Fruit fly (Drosophila melanogaster) whole organism, embryonic: ENCODE results near the gene SIFaR.

Source experiments
- Antp ChIP-seq: fragments of 200-800 bp; sonication (Bioruptor generic); optimal IDR thresholded peaks from 3 replicates; lab custom pipeline; 2016; ENCODE audit warnings: missing biosample characterization, missing genetic modification characterization
- CG10462 ChIP-seq: fragments of 200-800 bp; sonication (Bioruptor generic); optimal IDR thresholded peaks from 2 replicates; lab custom pipeline; 2016; ENCODE audit warnings: missing biosample characterization, missing genetic modification characterization
- CG10543 ChIP-seq: fragments of 200-800 bp; sonication (Bioruptor generic); optimal IDR thresholded peaks from 3 replicates; lab custom pipeline; 2017; ENCODE audit warnings: missing biosample characterization, mild to moderate bottlenecking, missing genetic modification characterization, moderate library complexity
- CG11247 ChIP-seq: fragments of 200-800 bp; sonication (Bioruptor generic); IDR thresholded peaks from 2 replicates; pipeline ENCODE4 v1.3.6; 2022; ENCODE audit warnings: missing biosample characterization, missing genetic modification characterization
- CG1233 ChIP-seq: fragments of 200-800 bp; sonication (Bioruptor generic); optimal IDR thresholded peaks from 4 replicates; lab custom pipeline; 2018; ENCODE audit warnings: missing biosample characterization, mild to moderate bottlenecking, missing genetic modification characterization
- CG12744 ChIP-seq: fragments of 200-800 bp; sonication (Bioruptor generic); optimal IDR thresholded peaks from 2 replicates; lab custom pipeline; 2016; ENCODE audit warnings: missing biosample characterization, missing genetic modification characterization
- CG14860 ChIP-seq: fragments of 200-800 bp; sonication (Bioruptor generic); IDR thresholded peaks from 3 replicates; pipeline ENCODE4 v1.3.6; 2022; ENCODE audit warnings: missing biosample characterization, missing genetic modification characterization; ENCODE audit not compliant: partially characterized antibody
- CG16779 ChIP-seq: fragments of 200-800 bp; sonication (Bioruptor generic); IDR thresholded peaks from 2 replicates; pipeline ENCODE4 v1.3.6; 2022; ENCODE audit warnings: missing biosample characterization, missing genetic modification characterization
- CG16815 ChIP-seq: fragments of 200-800 bp; sonication (Bioruptor generic); optimal IDR thresholded peaks from 3 replicates; lab custom pipeline; 2017; ENCODE audit warnings: missing biosample characterization, mild to moderate bottlenecking, missing genetic modification characterization
- CG18764 ChIP-seq: fragments of 200-800 bp; sonication (Bioruptor generic); optimal IDR thresholded peaks from 3 replicates; lab custom pipeline; 2016; ENCODE audit warnings: missing biosample characterization, missing genetic modification characterization
- CG2129 ChIP-seq: fragments of 200-800 bp; sonication (Bioruptor generic); IDR thresholded peaks from 2 replicates; pipeline ENCODE4 v1.3.6; 2022; ENCODE audit warnings: missing biosample characterization, missing genetic modification characterization; ENCODE audit not compliant: partially characterized antibody
- CG30403 ChIP-seq: fragments of 200-800 bp; sonication (Bioruptor generic); optimal IDR thresholded peaks from 3 replicates; lab custom pipeline; 2016; ENCODE audit warnings: missing biosample characterization, missing genetic modification characterization
- CG6654 ChIP-seq: fragments of 200-800 bp; sonication (Bioruptor generic); optimal IDR thresholded peaks from 2 replicates; lab custom pipeline; 2017; ENCODE audit warnings: missing biosample characterization, mild to moderate bottlenecking, missing genetic modification characterization
- CG7556 ChIP-seq: fragments of 200-800 bp; sonication (Bioruptor generic); optimal IDR thresholded peaks from 2 replicates; lab custom pipeline; 2017; ENCODE audit warnings: missing biosample characterization, mild to moderate bottlenecking, missing genetic modification characterization
- CG7963 ChIP-seq: fragments of 200-800 bp; sonication (Bioruptor generic); IDR thresholded peaks from 3 replicates; pipeline ENCODE4 v1.3.6; 2022; ENCODE audit warnings: missing biosample characterization, missing genetic modification characterization; ENCODE audit not compliant: partially characterized antibody
- CG7987 ChIP-seq: fragments of 200-800 bp; sonication (Bioruptor generic); optimal IDR thresholded peaks from 2 replicates; lab custom pipeline; 2018; ENCODE audit warnings: missing biosample characterization, mild to moderate bottlenecking, missing genetic modification characterization, moderate library complexity
- CG9727 ChIP-seq: fragments of 200-800 bp; sonication (Bioruptor generic); optimal IDR thresholded peaks from 3 replicates; lab custom pipeline; 2017; ENCODE audit warnings: missing biosample characterization, mild to moderate bottlenecking, missing genetic modification characterization
- Chrac-16 ChIP-seq: fragments of 200-800 bp; sonication (Bioruptor generic); optimal IDR thresholded peaks from 3 replicates; lab custom pipeline; 2016; ENCODE audit warnings: missing biosample characterization, missing genetic modification characterization
- Gug ChIP-seq: fragments of 200-800 bp; sonication (Bioruptor generic); IDR thresholded peaks from 4 replicates; pipeline ENCODE4 v1.3.6; 2022; ENCODE audit warnings: missing biosample characterization, missing genetic modification characterization
- HLH4C ChIP-seq: fragments of 200-800 bp; sonication (Bioruptor generic); IDR thresholded peaks from 3 replicates; pipeline ENCODE4 v1.3.6; 2022; ENCODE audit warnings: missing biosample characterization, missing genetic modification characterization; ENCODE audit not compliant: partially characterized antibody
- Kr ChIP-seq: fragments of 200-800 bp; sonication (Bioruptor generic); optimal IDR thresholded peaks from 2 replicates; lab custom pipeline; 2017; ENCODE audit warnings: missing biosample characterization, mild to moderate bottlenecking, missing genetic modification characterization
- Mad ChIP-seq: fragments of 200-800 bp; sonication (Bioruptor generic); optimal IDR thresholded peaks from 2 replicates; lab custom pipeline; 2016; ENCODE audit warnings: missing biosample characterization, missing genetic modification characterization
- Nf-YC ChIP-seq: fragments of 200-800 bp; optimal IDR thresholded peaks from 3 replicates; lab custom pipeline; 2019; ENCODE audit warnings: missing biosample characterization, mild to moderate bottlenecking, missing genetic modification characterization, moderate library complexity
- Opbp ChIP-seq: fragments of 200-800 bp; sonication (Bioruptor generic); IDR thresholded peaks from 3 replicates; pipeline ENCODE4 v1.3.6; 2022; ENCODE audit warnings: missing biosample characterization, missing genetic modification characterization; ENCODE audit not compliant: partially characterized antibody
- Trl ChIP-seq, 3 experiments: fragments of >200 bp in 2 of 3; fragments of 200-800 bp in 1 of 3; sonication (Bioruptor generic) in 1 of 3; optimal IDR thresholded peaks; 2 replicates in 1 of 3; 3 replicates in 2 of 3; lab custom pipeline; 2016 to 2017; ENCODE audit warnings: missing biosample characterization in 1 of 3, missing genetic modification characterization in 1 of 3
- Xbp1 ChIP-seq: fragments of 200-800 bp; sonication (Bioruptor generic); optimal IDR thresholded peaks from 3 replicates; lab custom pipeline; 2016; ENCODE audit warnings: missing biosample characterization, mild to moderate bottlenecking, missing genetic modification characterization
- aop ChIP-seq: fragments of 200-800 bp; sonication (Bioruptor generic); IDR thresholded peaks from 2 replicates; pipeline ENCODE4 v1.3.6; 2022; ENCODE audit warnings: missing biosample characterization, missing genetic modification characterization
- ara ChIP-seq: fragments of 200-800 bp; sonication (Bioruptor generic); IDR thresholded peaks from 2 replicates; pipeline ENCODE4 v1.3.6; 2022; ENCODE audit warnings: missing biosample characterization, missing genetic modification characterization
- az2 ChIP-seq: fragments of 200-800 bp; sonication (Bioruptor generic); optimal IDR thresholded peaks from 3 replicates; lab custom pipeline; 2016; ENCODE audit warnings: missing biosample characterization, missing genetic modification characterization
- dan ChIP-seq: fragments of 200-800 bp; sonication (Bioruptor generic); IDR thresholded peaks from 2 replicates; pipeline ENCODE4 v1.3.6; 2022; ENCODE audit warnings: missing biosample characterization, missing genetic modification characterization
- dati ChIP-seq: fragments of 200-800 bp; sonication (Bioruptor generic); IDR thresholded peaks from 2 replicates; pipeline ENCODE4 v1.3.6; 2022; ENCODE audit warnings: missing biosample characterization, missing genetic modification characterization
- dimm ChIP-seq: fragments of 200-800 bp; sonication (Bioruptor generic); IDR thresholded peaks from 2 replicates; pipeline ENCODE4 v1.3.6; 2022; ENCODE audit warnings: missing biosample characterization, missing genetic modification characterization
- dysf ChIP-seq: fragments of 200-800 bp; sonication (Bioruptor generic); IDR thresholded peaks from 3 replicates; pipeline ENCODE4 v1.3.6; 2022; ENCODE audit warnings: missing biosample characterization, missing genetic modification characterization
- ems ChIP-seq: fragments of 200-800 bp; sonication (Bioruptor generic); optimal IDR thresholded peaks from 3 replicates; lab custom pipeline; 2016; ENCODE audit warnings: missing biosample characterization, missing genetic modification characterization
- ftz-f1 ChIP-seq: fragments of 200-800 bp; sonication (Bioruptor generic); optimal IDR thresholded peaks from 2 replicates; lab custom pipeline; 2016; ENCODE audit warnings: missing biosample characterization, missing genetic modification characterization
- fu2 ChIP-seq: fragments of 200-800 bp; sonication (Bioruptor generic); optimal IDR thresholded peaks from 2 replicates; lab custom pipeline; 2016; ENCODE audit warnings: missing biosample characterization, missing genetic modification characterization
- gcm2 ChIP-seq: fragments of 200-800 bp; sonication (Bioruptor generic); optimal IDR thresholded peaks from 2 replicates; lab custom pipeline; 2016; ENCODE audit warnings: missing biosample characterization, missing genetic modification characterization
- gro ChIP-seq: fragments of 200-800 bp; sonication (Bioruptor generic); optimal IDR thresholded peaks from 2 replicates; lab custom pipeline; 2016; ENCODE audit warnings: missing biosample characterization, missing genetic modification characterization
- gsb ChIP-seq: fragments of 200-800 bp; sonication (Bioruptor generic); IDR thresholded peaks from 2 replicates; pipeline ENCODE4 v1.3.6; 2022; ENCODE audit warnings: missing biosample characterization, missing genetic modification characterization
- gt ChIP-seq: fragments of 200-800 bp; sonication (Bioruptor generic); IDR thresholded peaks from 2 replicates; pipeline ENCODE4 v1.3.6; 2022; ENCODE audit warnings: missing biosample characterization, missing genetic modification characterization
- ind ChIP-seq: fragments of 200-800 bp; sonication (Bioruptor generic); optimal IDR thresholded peaks from 3 replicates; lab custom pipeline; 2016; ENCODE audit warnings: missing biosample characterization, missing genetic modification characterization
- lbe ChIP-seq: fragments of 200-800 bp; sonication (Bioruptor generic); optimal IDR thresholded peaks from 2 replicates; lab custom pipeline; 2016; ENCODE audit warnings: missing biosample characterization, mild to moderate bottlenecking, missing genetic modification characterization
- lilli ChIP-seq: fragments of 200-800 bp; sonication (Bioruptor generic); optimal IDR thresholded peaks from 3 replicates; lab custom pipeline; 2016; ENCODE audit warnings: missing biosample characterization, missing genetic modification characterization
- luna ChIP-seq: fragments of 200-800 bp; sonication (Bioruptor generic); optimal IDR thresholded peaks from 2 replicates; lab custom pipeline; 2016; ENCODE audit warnings: missing biosample characterization, missing genetic modification characterization
- p53 ChIP-seq: fragments of 200-800 bp; sonication (Bioruptor generic); optimal IDR thresholded peaks from 2 replicates; lab custom pipeline; 2016; ENCODE audit warnings: missing biosample characterization, missing genetic modification characterization
- pan ChIP-seq, 4 experiments: fragments of >200 bp in 3 of 4; fragments of 200-800 bp in 1 of 4; sonication (Bioruptor generic) in 1 of 4; optimal IDR thresholded peaks in 3 of 4; IDR thresholded peaks in 1 of 4; 2 replicates each; pipeline versions ENCODE4 v1.3.6 to Lab custom; 2017 to 2022; ENCODE audit warnings: missing biosample characterization in 2 of 4, missing genetic modification characterization in 2 of 4, mixed read lengths in 1 of 4
- sd ChIP-seq: fragments of 200-800 bp; sonication (Bioruptor generic); optimal IDR thresholded peaks from 3 replicates; lab custom pipeline; 2018; ENCODE audit warnings: missing biosample characterization, mild to moderate bottlenecking, missing genetic modification characterization, moderate library complexity
- sim ChIP-seq: fragments of 200-800 bp; sonication (Bioruptor generic); IDR thresholded peaks from 2 replicates; pipeline ENCODE4 v1.3.6; 2022; ENCODE audit warnings: missing biosample characterization, missing genetic modification characterization
- ssp ChIP-seq: fragments of 200-800 bp; sonication (Bioruptor generic); IDR thresholded peaks from 2 replicates; pipeline ENCODE4 v1.3.6; 2022; ENCODE audit warnings: missing biosample characterization, missing genetic modification characterization
- stc ChIP-seq: fragments of 200-800 bp; sonication (Bioruptor generic); IDR thresholded peaks from 2 replicates; pipeline ENCODE4 v1.3.6; 2022; ENCODE audit warnings: missing biosample characterization, missing genetic modification characterization

SIFaR gene

dm6 chr3R:21273427-21274038 lies 20.3 kb downstream of the SIFaR start, which contains the start of gene CG3308 (continued):
- no peak for TF ChIP-seq dysf
- peak; percentile 47 for TF ChIP-seq CG7987
- TF ChIP-seq gsb, result no peak
- peak; percentile 26 for TF ChIP-seq sd (tag; lab: Kevin White, UChicago)
- TF ChIP-seq CG16779 (GFP tag; lab: Robert Waterston, UW), result peak; percentile 54; the same call in 1 of the 2 replicates
- no peak for TF ChIP-seq CG18764
- peak; percentile 80 for TF ChIP-seq HLH4C
- peak; percentile 40; the same call in 1 of the 4 replicates for TF ChIP-seq Gug
- TF ChIP-seq dati (GFP tag; lab: Robert Waterston, UW), result no peak
- TF ChIP-seq Trl (optimal IDR thresholded peaks at IDR 0.05; lab: Kevin White, UChicago), result no peak
- TF ChIP-seq Trl (GFP tag; optimal IDR thresholded peaks at IDR 0.05; lab: Kevin White, UChicago), result no peak
- TF ChIP-seq Chrac-16 (GFP tag; lab: Kevin White, UChicago), result no peak
- no peak for TF ChIP-seq fu2 (GFP tag; lab: Kevin White, UChicago)
- no peak for TF ChIP-seq Antp
- TF ChIP-seq gt (GFP tag; lab: Robert Waterston, UW), result no peak; the same call in 1 of the 2 replicates
- TF ChIP-seq CG1233 (GFP tag; lab: Kevin White, UChicago), result no peak
- peak; percentile 65 for TF ChIP-seq CG2129 (GFP tag; lab: Robert Waterston, UW)
- TF ChIP-seq az2 (GFP tag; lab: Kevin White, UChicago), result peak; percentile 35
- TF ChIP-seq Mad (GFP tag; lab: Kevin White, UChicago), result peak; percentile 1
- TF ChIP-seq lbe (GFP tag; lab: Kevin White, UChicago), result peak; percentile 50
- TF ChIP-seq pan (optimal IDR thresholded peaks at IDR 0.05; lab: Kevin White, UChicago), result no peak
- no peak for TF ChIP-seq pan (GFP tag; optimal IDR thresholded peaks at IDR 0.05 in 1 of 2, IDR thresholded peaks at IDR 0.05 in 1 of 2)
- no peak for TF ChIP-seq CG6654 (GFP tag; lab: Kevin White, UChicago)
- TF ChIP-seq Kr (GFP tag; lab: Kevin White, UChicago), result no peak
- no peak for TF ChIP-seq Nf-YC (tag; lab: Kevin White, UChicago)
- TF ChIP-seq dan, result no peak
- TF ChIP-seq luna (GFP tag; lab: Kevin White, UChicago), result no peak
- TF ChIP-seq ftz-f1 (GFP tag; lab: Kevin White, UChicago), result no peak
- peak; percentile 59; the same call in 1 of the 2 replicates for TF ChIP-seq CG11247
- peak; percentile 31 for TF ChIP-seq CG7556 (GFP tag; lab: Kevin White, UChicago)
- no peak for TF ChIP-seq sim (GFP tag; lab: Robert Waterston, UW)
- TF ChIP-seq CG7963 (GFP tag; lab: Robert Waterston, UW), result peak; percentile 75
- peak; percentile 67 for TF ChIP-seq ems (GFP tag; lab: Kevin White, UChicago)
- TF ChIP-seq CG10462 (GFP tag; lab: Kevin White, UChicago), result no peak
- TF ChIP-seq stc, result no peak
- no peak for TF ChIP-seq CG12744
- TF ChIP-seq lilli, result peak; percentile 56
- no peak for TF ChIP-seq CG16815 (GFP tag; lab: Kevin White, UChicago)
- TF ChIP-seq CG10543 (GFP tag; lab: Kevin White, UChicago), result peak; percentile 36
- peak; percentile 75 for TF ChIP-seq CG14860 (GFP tag; lab: Robert Waterston, UW)
- TF ChIP-seq gro (GFP tag; lab: Kevin White, UChicago), result peak; percentile 65
- TF ChIP-seq Opbp (GFP tag; lab: Robert Waterston, UW), result peak; percentile 89
- TF ChIP-seq aop (GFP tag; lab: Robert Waterston, UW), result no peak
- peak; percentile 38 for TF ChIP-seq ind
- TF ChIP-seq Xbp1, result peak; percentile 56
- TF ChIP-seq ssp, result 0 out of 2 replicates have a peak, but pooled peaks have one; percentile 14
- no peak for TF ChIP-seq CG9727 (GFP tag; lab: Kevin White, UChicago)
- peak; percentile 49 for TF ChIP-seq CG30403
- no peak for TF ChIP-seq gcm2 (GFP tag; lab: Kevin White, UChicago)
- no peak for TF ChIP-seq dimm (GFP tag; lab: Robert Waterston, UW)
- no peak for TF ChIP-seq p53 (GFP tag; lab: Kevin White, UChicago)
- TF ChIP-seq ara (GFP tag; lab: Robert Waterston, UW), result no peak
